Worm (Caenorhabditis elegans): ENCODE results near the gene ram-2.

The ram-2 gene

ce11 chrII:10982017-10982416 is 34.7 kb downstream of the ram-2 start:
- TF ChIP-seq unc-62 (GFP tag; optimal IDR thresholded peaks at IDR 0.05) (peak; percentile 60), nhr-237 (tag; optimal IDR thresholded peaks at IDR 0.05) (no peak), hlh-1 (tag; optimal IDR thresholded peaks at IDR 0.05) (peak; percentile 78), nhr-12 (tag; optimal IDR thresholded peaks at IDR 0.05) (no peak)

- TF ChIP-seq nhr-237 (tag; optimal IDR thresholded peaks at IDR 0.05) (no peak), tbx-8 (GFP tag; optimal IDR thresholded peaks at IDR 0.05) (no peak)
These were observed 41.4 kb downstream of the ram-2 start, which contains the start of gene ptp-3 for ce11 chrII:10975239-10975638. ptp-3 (plus strand) TSS chrII:10975539.

- TF ChIP-seq sptf-1 (tag; optimal IDR thresholded peaks at IDR 0.05) (no peak), ces-1 (GFP tag; optimal IDR thresholded peaks at IDR 0.05) (peak; percentile 72)
These were observed 45.0 kb downstream of the ram-2 start for ce11 chrII:10971677-10972076.

DNA sequence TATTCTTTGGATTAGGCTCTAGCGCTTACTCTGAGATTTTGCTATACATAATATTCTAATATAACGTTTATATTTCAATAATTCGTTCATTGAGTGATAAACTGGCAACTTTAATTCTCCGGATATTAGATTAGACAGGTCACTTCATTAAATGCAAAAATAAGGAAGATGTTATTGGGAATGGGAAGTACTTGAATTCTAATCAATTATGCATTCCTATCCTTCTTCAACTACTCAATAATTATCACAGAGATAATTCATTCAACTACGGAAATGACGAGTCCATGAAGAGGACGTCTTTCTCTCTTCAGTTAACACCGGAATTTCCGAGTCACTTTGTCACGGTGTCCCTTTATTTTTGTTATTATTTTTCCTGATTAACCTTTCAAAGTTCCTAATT is 46.1 kb downstream of the ram-2 start:
- TF ChIP-seq hlh-1 (tag; optimal IDR thresholded peaks at IDR 0.05) (no peak), ces-1 (GFP tag; optimal IDR thresholded peaks at IDR 0.05) (peak; percentile 50)

Measured in whole organism, mixed stage, embryonic.